Fruit fly (Drosophila melanogaster): ENCODE measurements around the gene Irk3.

Irk3 gene

dm6 chr2L:18708239-18708891 is 5.2 kb downstream of the Irk3 start, which contains the start of the genes Faf2 and Grip71 (continued):
- TF ChIP-seq CG12769 (tag; optimal IDR thresholded peaks at IDR 0.05) (peak; percentile 82), Poxn (GFP tag; IDR thresholded peaks at IDR 0.05) (peak; percentile 84), Deaf1 (tag; optimal IDR thresholded peaks at IDR 0.05) (peak; percentile 58), tin (GFP tag; optimal IDR thresholded peaks at IDR 0.05) (peak; percentile 88), Lhr (GFP tag; optimal IDR thresholded peaks at IDR 0.05) (peak; percentile 91), CG8388 (GFP tag; optimal IDR thresholded peaks at IDR 0.05) (peak; percentile 85), luna (GFP tag; optimal IDR thresholded peaks at IDR 0.05) (no peak), CG8924 (tag; optimal IDR thresholded peaks at IDR 0.05) (peak; percentile 86), maf-S (GFP tag; optimal IDR thresholded peaks at IDR 0.05) (peak; percentile 81), crol (GFP tag; IDR thresholded peaks at IDR 0.05) (no peak; the same call in 1 of the 2 replicates), dpn (GFP tag; optimal IDR thresholded peaks at IDR 0.05) (peak; percentile 87 to 92), gsb (GFP tag; IDR thresholded peaks at IDR 0.05) (peak; percentile 88), Gug (GFP tag; IDR thresholded peaks at IDR 0.05) (peak; percentile 97), ab (GFP tag; optimal IDR thresholded peaks at IDR 0.05) (peak; percentile 6), vnd (GFP tag; IDR thresholded peaks at IDR 0.05; ENCODE audit: partially characterized antibody) (no peak), CG10543 (GFP tag; optimal IDR thresholded peaks at IDR 0.05) (peak; percentile 84), Dip2 (GFP tag; IDR thresholded peaks at IDR 0.05) (peak; percentile 51; the same call in 1 of the 2 replicates), Eip74EF (GFP tag; optimal IDR thresholded peaks at IDR 0.05) (peak; percentile 48 to 86), nmo (GFP tag; optimal IDR thresholded peaks at IDR 0.05) (peak; percentile 97), ara (GFP tag; IDR thresholded peaks at IDR 0.05) (peak; percentile 94), CG9876 (GFP tag; optimal IDR thresholded peaks at IDR 0.05) (peak; percentile 44), CG13894 (tag; optimal IDR thresholded peaks at IDR 0.05) (peak; percentile 80), Sox100B (GFP tag; optimal IDR thresholded peaks at IDR 0.05) (no peak), CG34422 (GFP tag; IDR thresholded peaks at IDR 0.05) (peak; percentile 97), oc (tag; optimal IDR thresholded peaks at IDR 0.05) (peak; percentile 76), dysf (GFP tag; IDR thresholded peaks at IDR 0.05) (peak; percentile 95), CG6683 (GFP tag; optimal IDR thresholded peaks at IDR 0.05) (no peak), bsh (GFP tag; optimal IDR thresholded peaks at IDR 0.05) (peak in 1 of 2 experiments; percentile 93), yki (optimal IDR thresholded peaks at IDR 0.05) (no peak), chm (GFP tag; IDR thresholded peaks at IDR 0.05) (peak; percentile 86), CG3281 (GFP tag; optimal IDR thresholded peaks at IDR 0.05) (peak; percentile 75), CG9817 (tag; optimal IDR thresholded peaks at IDR 0.05) (peak; percentile 96), CG4360 (GFP tag; IDR thresholded peaks at IDR 0.05) (peak; percentile 88), Bdp1 (GFP tag; optimal IDR thresholded peaks at IDR 0.05) (peak; percentile 81), Hmr (GFP tag; optimal IDR thresholded peaks at IDR 0.05) (peak; percentile 88), CG15601 (tag; optimal IDR thresholded peaks at IDR 0.05) (peak; percentile 84), CG10267 (tag; optimal IDR thresholded peaks at IDR 0.05) (peak; percentile 84), Oli (tag; optimal IDR thresholded peaks at IDR 0.05) (peak; percentile 86), gem (tag; optimal IDR thresholded peaks at IDR 0.05) (peak; percentile 96), odd (GFP tag; optimal IDR thresholded peaks at IDR 0.05) (peak; percentile 1), Jarid2 (GFP tag; optimal IDR thresholded peaks at IDR 0.05) (peak; percentile 52), Ravus (GFP tag; IDR thresholded peaks at IDR 0.05) (peak; percentile 84), CG11723 (GFP tag; optimal IDR thresholded peaks at IDR 0.05) (peak; percentile 75), ERR (GFP tag; optimal IDR thresholded peaks at IDR 0.05) (peak; percentile 37), CG17802 (tag; optimal IDR thresholded peaks at IDR 0.05) (peak; percentile 94), peb (GFP tag; IDR thresholded peaks at IDR 0.05) (peak; percentile 87), phol (tag; optimal IDR thresholded peaks at IDR 0.05) (peak; percentile 96), Asciz (GFP tag; optimal IDR thresholded peaks at IDR 0.05) (peak; percentile 68), hbn (GFP tag; IDR thresholded peaks at IDR 0.05; ENCODE audit: partially characterized antibody) (peak; percentile 32; the same call in 1 of the 2 replicates)

All from whole organism, embryonic.